Worm (Caenorhabditis elegans) whole organism, mixed stage, embryonic: ENCODE measurements around the gene ifbp-1.
A peak's percentile ranks its signal among the peaks of the same experiment; 100 is the strongest.

Source experiments
- M03D4.4 ChIP-seq: sonication (generic microtip); optimal IDR thresholded peaks from 2 replicates; lab custom pipeline; 2017; ENCODE audit warnings: mild to moderate bottlenecking, missing genetic modification characterization, missing compliant biosample characterization
- bed-3 ChIP-seq: fragments of 200-800 bp; sonication (Bioruptor generic); optimal IDR thresholded peaks from 3 replicates; lab custom pipeline; 2018; ENCODE audit warnings: mild to moderate bottlenecking, missing genetic modification characterization, moderate library complexity, missing compliant biosample characterization
- blmp-1 ChIP-seq: fragments of 150-350 bp; optimal IDR thresholded peaks from 2 replicates; lab custom pipeline; 2014; ENCODE audit warnings: missing biosample characterization, missing genetic modification characterization
- ceh-39 ChIP-seq: fragments of 150-350 bp; optimal IDR thresholded peaks from 2 replicates; lab custom pipeline; 2014; ENCODE audit warnings: missing biosample characterization, missing genetic modification characterization
- ceh-43 ChIP-seq: fragments of 200-800 bp; sonication (Bioruptor generic); optimal IDR thresholded peaks from 2 replicates; lab custom pipeline; 2018; ENCODE audit warnings: mild to moderate bottlenecking, missing genetic modification characterization, moderate library complexity, missing compliant biosample characterization
- ceh-83 ChIP-seq: fragments of 200-800 bp; sonication (Bioruptor generic); optimal IDR thresholded peaks from 2 replicates; lab custom pipeline; 2018; ENCODE audit warnings: mild to moderate bottlenecking, missing genetic modification characterization, missing compliant biosample characterization
- ces-1 ChIP-seq: fragments of 150-350 bp; optimal IDR thresholded peaks from 2 replicates; lab custom pipeline; 2014; ENCODE audit warnings: missing biosample characterization, missing genetic modification reagents, missing genetic modification characterization
- drap-1 ChIP-seq: fragments of 200-800 bp; sonication (Bioruptor generic); optimal IDR thresholded peaks from 3 replicates; lab custom pipeline; 2018; ENCODE audit warnings: mild to moderate bottlenecking, missing genetic modification characterization, missing compliant biosample characterization
- elt-1 ChIP-seq: sonication (generic microtip); optimal IDR thresholded peaks from 2 replicates; lab custom pipeline; 2017; ENCODE audit warnings: missing genetic modification characterization, mild to moderate bottlenecking, missing compliant biosample characterization, antibody characterized with exemption, moderate library complexity, borderline replicate concordance; ENCODE audit not compliant: insufficient read depth
- elt-3 ChIP-seq: fragments of 150-350 bp; optimal IDR thresholded peaks from 2 replicates; lab custom pipeline; 2014; ENCODE audit warnings: missing biosample characterization, missing genetic modification characterization
- flh-1 ChIP-seq: fragments of 200-800 bp; sonication (Bioruptor generic); optimal IDR thresholded peaks from 2 replicates; lab custom pipeline; 2018; ENCODE audit warnings: mild to moderate bottlenecking, missing genetic modification characterization, moderate library complexity, missing compliant biosample characterization
- ham-2 ChIP-seq: fragments of 200-800 bp; sonication (Bioruptor generic); optimal IDR thresholded peaks from 2 replicates; lab custom pipeline; 2018; ENCODE audit warnings: mild to moderate bottlenecking, missing genetic modification characterization, missing compliant biosample characterization
- hlh-1 ChIP-seq: fragments of 150-350 bp; optimal IDR thresholded peaks from 2 replicates; lab custom pipeline; 2014; ENCODE audit warnings: missing biosample characterization, missing genetic modification reagents, missing genetic modification characterization
- lin-13 ChIP-seq: fragments of 150-350 bp; optimal IDR thresholded peaks from 2 replicates; lab custom pipeline; 2014; ENCODE audit warnings: missing biosample characterization, missing genetic modification characterization
- lin-32 ChIP-seq: fragments of 200-800 bp; sonication (Bioruptor generic); optimal IDR thresholded peaks from 2 replicates; lab custom pipeline; 2018; ENCODE audit warnings: mild to moderate bottlenecking, missing genetic modification characterization, missing compliant biosample characterization
- lsy-2 ChIP-seq: fragments of 150-350 bp; optimal IDR thresholded peaks from 2 replicates; lab custom pipeline; 2014; ENCODE audit warnings: missing biosample characterization, missing genetic modification characterization
- mab-5 ChIP-seq: fragments of 150-350 bp; optimal IDR thresholded peaks from 2 replicates; lab custom pipeline; 2014; ENCODE audit warnings: missing biosample characterization, missing genetic modification characterization
- mep-1 ChIP-seq: fragments of 150-350 bp; optimal IDR thresholded peaks from 2 replicates; lab custom pipeline; 2017; ENCODE audit warnings: missing biosample characterization, missing genetic modification reagents, missing genetic modification characterization, inconsistent platforms
- mls-2 ChIP-seq: sonication (generic microtip); optimal IDR thresholded peaks from 2 replicates; lab custom pipeline; 2016; ENCODE audit warnings: mild to moderate bottlenecking, missing genetic modification characterization, moderate library complexity, missing compliant biosample characterization
- nhr-12 ChIP-seq: fragments of 150-350 bp; optimal IDR thresholded peaks from 2 replicates; lab custom pipeline; 2014; ENCODE audit warnings: missing biosample characterization, missing genetic modification characterization
- nhr-2 ChIP-seq: fragments of 150-350 bp; optimal IDR thresholded peaks from 2 replicates; lab custom pipeline; 2014; ENCODE audit warnings: missing biosample characterization, missing genetic modification characterization
- nhr-28 ChIP-seq: fragments of 150-350 bp; optimal IDR thresholded peaks from 2 replicates; lab custom pipeline; 2014; ENCODE audit warnings: missing biosample characterization, missing genetic modification characterization
- nhr-76 ChIP-seq: sonication (generic microtip); optimal IDR thresholded peaks from 2 replicates; lab custom pipeline; 2017; ENCODE audit warnings: missing biosample characterization, missing genetic modification characterization
- pha-4 ChIP-seq: fragments of 150-350 bp; optimal IDR thresholded peaks from 2 replicates; lab custom pipeline; 2018; ENCODE audit warnings: missing biosample characterization, missing genetic modification reagents, missing genetic modification characterization
- sem-2 ChIP-seq: fragments of 200-800 bp; sonication (Bioruptor generic); optimal IDR thresholded peaks from 2 replicates; lab custom pipeline; 2018; ENCODE audit warnings: mild to moderate bottlenecking, missing genetic modification characterization, missing compliant biosample characterization
- snpc-4 ChIP-seq: fragments of 150-350 bp; optimal IDR thresholded peaks from 2 replicates; lab custom pipeline; 2014; ENCODE audit warnings: missing biosample characterization, missing genetic modification characterization
- sptf-1 ChIP-seq: sonication (generic microtip); optimal IDR thresholded peaks from 2 replicates; lab custom pipeline; 2017; ENCODE audit warnings: mild to moderate bottlenecking, missing genetic modification characterization, moderate library complexity, missing compliant biosample characterization
- unc-39 ChIP-seq: fragments of 150-350 bp; optimal IDR thresholded peaks from 2 replicates; lab custom pipeline; 2014; ENCODE audit warnings: missing biosample characterization, missing genetic modification characterization
- unc-62 ChIP-seq: fragments of 150-350 bp; optimal IDR thresholded peaks from 2 replicates; lab custom pipeline; 2014; ENCODE audit warnings: missing biosample characterization, missing genetic modification reagents, missing genetic modification characterization
- zip-8 ChIP-seq: fragments of 150-350 bp; optimal IDR thresholded peaks from 2 replicates; lab custom pipeline; 2014; ENCODE audit warnings: missing biosample characterization, missing genetic modification characterization
- ztf-11 ChIP-seq: fragments of 150-350 bp; optimal IDR thresholded peaks from 2 replicates; lab custom pipeline; 2014; ENCODE audit warnings: missing biosample characterization, missing genetic modification characterization

ifbp-1 gene

DNA sequence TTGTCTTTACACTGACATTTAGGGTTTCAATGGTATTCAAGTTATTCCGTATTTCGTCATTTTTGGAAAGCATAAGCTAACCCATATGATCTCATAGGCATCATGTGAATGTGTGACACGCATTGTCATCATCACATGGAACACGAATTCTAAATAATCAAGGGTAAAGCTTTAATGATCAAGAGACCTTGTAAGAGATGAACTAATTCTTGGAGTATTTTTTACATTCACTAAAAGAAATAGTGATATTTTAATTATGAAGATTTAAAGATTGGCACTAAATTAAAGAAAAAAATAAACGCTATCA, 31.9 kb upstream of the ifbp-1 start:
- TF ChIP-seq ces-1 (GFP tag; lab: Kevin White, UChicago) (no peak), ceh-43 (GFP tag; lab: Kevin White, UChicago) (no peak), bed-3 (GFP tag; lab: Kevin White, UChicago) (no peak), elt-1 (no peak), snpc-4 (tag; lab: Kevin White, UChicago) (no peak), ceh-39 (tag; lab: Kevin White, UChicago) (no peak), ceh-83 (GFP tag; lab: Kevin White, UChicago) (no peak)

DNA sequence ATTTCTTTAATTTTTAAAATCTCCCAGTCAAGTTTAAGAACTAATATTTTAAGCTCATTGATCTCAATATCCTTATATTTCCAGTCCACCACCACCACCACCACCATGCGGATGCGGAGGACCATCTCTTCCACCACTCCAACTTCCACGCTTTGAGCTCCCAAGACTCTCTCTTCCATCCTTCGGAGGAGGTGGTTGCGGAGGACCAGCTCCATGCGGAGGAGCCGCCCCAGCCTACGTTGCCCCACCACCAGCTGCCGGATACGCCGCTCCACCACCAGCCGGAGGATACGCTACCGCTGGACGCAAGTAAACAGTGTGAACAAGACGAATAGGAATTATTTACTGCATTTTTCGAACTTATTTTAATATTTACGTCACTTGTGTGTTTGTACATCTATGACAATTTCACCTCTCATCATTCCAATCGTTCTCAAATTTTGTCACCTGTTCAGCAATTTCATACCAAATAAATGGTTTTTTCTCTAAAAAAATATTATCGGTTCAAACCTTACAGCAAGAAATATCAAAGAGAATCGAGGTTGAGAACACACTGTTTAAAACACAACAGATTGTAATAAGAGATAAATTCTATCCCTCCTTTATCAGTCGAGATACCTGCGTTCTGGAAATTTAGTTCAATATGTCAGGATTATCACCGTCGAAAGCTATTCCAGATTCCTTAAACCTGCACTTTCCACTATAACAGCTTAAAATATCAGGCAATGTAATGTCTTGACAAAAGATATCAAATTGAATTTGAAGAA, 31.3 kb upstream of the ifbp-1 start:
- TF ChIP-seq zip-8 (tag; lab: Kevin White, UChicago) (no peak), drap-1 (GFP tag; lab: Kevin White, UChicago) (no peak), lin-13 (no peak), mab-5 (tag; lab: Kevin White, UChicago) (no peak), ztf-11 (tag; lab: Kevin White, UChicago) (no peak), unc-62 (no peak), snpc-4 (tag; lab: Kevin White, UChicago) (no peak), ceh-83 (GFP tag; lab: Kevin White, UChicago) (no peak), flh-1 (GFP tag; lab: Kevin White, UChicago) (no peak), elt-3 (tag; lab: Kevin White, UChicago) (no peak), lin-32 (no peak), nhr-76 (tag; lab: Kevin White, UChicago) (no peak), bed-3 (GFP tag; lab: Kevin White, UChicago) (no peak), lsy-2 (tag; lab: Kevin White, UChicago) (no peak), unc-39 (tag; lab: Kevin White, UChicago) (no peak), pha-4 (no peak), nhr-28 (tag; lab: Kevin White, UChicago) (no peak), mep-1 (tag; lab: Kevin White, UChicago) (no peak), M03D4.4 (tag; lab: Kevin White, UChicago) (no peak)
- TF ChIP-seq, all 35 proteins: peak for 0

DNA sequence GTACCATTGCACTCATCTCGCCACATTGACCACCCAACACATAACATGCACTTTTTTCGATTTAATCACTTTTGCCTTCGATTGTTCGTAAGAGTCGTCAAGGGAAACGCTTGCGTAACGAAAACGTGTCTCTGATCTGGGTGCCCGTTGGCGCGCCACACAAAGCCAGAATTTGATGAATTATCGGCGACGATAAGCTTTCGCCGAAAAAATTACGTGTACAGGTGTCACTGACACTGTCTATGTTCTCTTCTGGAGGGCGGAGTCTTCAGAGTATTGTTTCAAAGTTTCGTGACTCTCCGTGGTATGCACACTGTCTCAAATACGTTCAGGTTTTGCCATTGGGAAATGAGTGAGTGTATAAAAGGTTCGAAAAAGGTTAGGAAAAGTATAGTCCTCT, 30.6 kb upstream of the ifbp-1 start, which contains the start of gene F53F1.4:
Gene F53F1.4 (plus strand): TSS at position 390 of the 400 bp plus-strand sequence.
- no peak for TF ChIP-seq bed-3 (GFP tag; lab: Kevin White, UChicago)
- TF ChIP-seq unc-39 (tag; lab: Kevin White, UChicago): no peak
- no peak for TF ChIP-seq unc-62
- TF ChIP-seq hlh-1: no peak
- no peak for TF ChIP-seq flh-1 (GFP tag; lab: Kevin White, UChicago)
- no peak for TF ChIP-seq nhr-28 (tag; lab: Kevin White, UChicago)
- TF ChIP-seq lin-32: no peak
- no peak for TF ChIP-seq mls-2
- TF ChIP-seq blmp-1 (tag; lab: Kevin White, UChicago): no peak
- no peak for TF ChIP-seq ztf-11 (tag; lab: Kevin White, UChicago)
- TF ChIP-seq nhr-2 (tag; lab: Kevin White, UChicago): no peak
- no peak for TF ChIP-seq ham-2 (GFP tag; lab: Kevin White, UChicago)
- TF ChIP-seq ces-1 (GFP tag; lab: Kevin White, UChicago): no peak
- TF ChIP-seq nhr-76 (tag; lab: Kevin White, UChicago): no peak
- TF ChIP-seq elt-3 (tag; lab: Kevin White, UChicago): no peak
- TF ChIP-seq ceh-83 (GFP tag; lab: Kevin White, UChicago): no peak

DNA sequence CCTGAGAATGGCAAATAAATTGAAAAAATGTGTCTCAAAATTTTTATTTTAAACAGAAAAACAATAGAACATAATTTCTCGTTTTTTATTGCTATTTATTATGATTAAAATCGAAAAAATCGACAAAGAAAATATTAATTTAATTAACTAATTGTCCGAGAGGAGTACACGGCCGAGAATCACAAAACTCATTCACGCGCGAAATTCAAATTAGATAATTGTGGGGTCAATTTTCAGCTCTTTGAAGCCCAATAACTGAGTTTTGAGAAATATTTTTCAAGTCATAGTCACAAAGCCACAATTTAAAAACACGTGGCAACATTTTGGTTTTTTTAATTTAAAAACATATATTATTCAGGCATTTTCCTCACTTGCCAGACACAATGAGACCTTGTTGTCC, 29.0 kb upstream of the ifbp-1 start:
- TF ChIP-seq pha-4 (no peak), ceh-83 (GFP tag; lab: Kevin White, UChicago) (no peak), sem-2 (no peak), ces-1 (GFP tag; lab: Kevin White, UChicago) (peak; percentile 68), lin-32 (no peak), nhr-12 (tag; lab: Kevin White, UChicago) (no peak), M03D4.4 (tag; lab: Kevin White, UChicago) (no peak), ham-2 (GFP tag; lab: Kevin White, UChicago) (no peak)

DNA sequence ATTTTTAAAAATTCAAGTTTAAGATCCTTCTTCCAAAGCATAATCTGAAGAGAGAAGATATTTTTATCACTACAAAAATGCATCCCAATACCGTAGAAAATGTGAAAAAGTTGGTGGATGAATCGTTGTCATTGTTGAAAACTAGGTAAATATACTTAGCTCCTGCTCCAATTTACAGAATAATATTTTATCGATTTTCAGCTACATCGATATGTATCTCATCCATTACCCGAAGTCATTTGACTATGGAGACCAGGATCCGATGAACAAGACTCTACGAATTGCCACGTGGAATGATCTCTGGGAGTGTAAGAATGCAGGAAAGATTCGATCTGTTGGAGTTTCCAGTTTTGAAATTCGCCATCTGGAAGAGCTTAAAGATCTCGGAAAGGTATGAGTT, 28.4 kb upstream of the ifbp-1 start:
- TF ChIP-seq M03D4.4 (tag; lab: Kevin White, UChicago): no peak
- TF ChIP-seq pha-4: no peak
- no peak for TF ChIP-seq nhr-2 (tag; lab: Kevin White, UChicago)
- TF ChIP-seq mep-1 (tag; lab: Kevin White, UChicago): no peak
- TF ChIP-seq ces-1 (GFP tag; lab: Kevin White, UChicago): no peak
- no peak for TF ChIP-seq unc-62
- TF ChIP-seq nhr-12 (tag; lab: Kevin White, UChicago): no peak
- TF ChIP-seq bed-3 (GFP tag; lab: Kevin White, UChicago): no peak
- TF ChIP-seq nhr-28 (tag; lab: Kevin White, UChicago): no peak
- TF ChIP-seq snpc-4 (tag; lab: Kevin White, UChicago): no peak
- TF ChIP-seq hlh-1: no peak
- TF ChIP-seq elt-1: no peak
- no peak for TF ChIP-seq blmp-1 (tag; lab: Kevin White, UChicago)
- no peak for TF ChIP-seq sptf-1
